Fruit fly (Drosophila melanogaster) whole organism: ENCODE results near the gene mio.

Experiments used
- CG8478 ChIP-seq: fragments of >200 bp; optimal IDR thresholded peaks from 2 replicates; lab custom pipeline; 2018; ENCODE audit warnings: inconsistent platforms
- EcR ChIP-seq, 2 experiments: fragments of >200 bp; optimal IDR thresholded peaks; 2 replicates each; lab custom pipeline; 2017; ENCODE audit warnings: missing biosample characterization in 2 of 2, missing genetic modification characterization in 2 of 2, missing genetic modification reagents in 2 of 2
- pan ChIP-seq: fragments of >200 bp; optimal IDR thresholded peaks from 2 replicates; lab custom pipeline; 2017

DNA sequence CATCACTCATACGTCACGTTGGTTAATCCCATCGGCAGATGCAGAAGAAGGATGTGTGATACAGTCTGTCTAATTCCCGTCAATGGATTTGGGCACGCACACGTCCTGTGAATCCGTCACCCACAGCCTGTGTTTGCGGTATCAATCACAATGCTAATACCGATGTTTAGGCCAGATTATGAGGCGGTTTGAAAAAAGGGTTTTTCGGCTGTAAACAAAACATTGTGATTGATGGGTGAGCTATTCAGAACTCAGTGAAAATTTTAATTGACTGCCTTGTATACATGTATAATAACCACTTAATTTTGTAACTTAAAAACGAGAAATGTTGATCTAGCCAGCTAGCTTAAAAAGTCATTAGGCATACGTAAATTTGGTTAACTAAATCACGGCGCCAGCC lies 46.1 kb downstream of the mio start, which contains the start of gene CG4270:
- TF ChIP-seq pan (lab: Kevin White, UChicago) (no peak), EcR (GFP tag; optimal IDR thresholded peaks at IDR 0.05; lab: Kevin White, UChicago) (no peak), CG8478 (lab: Kevin White, UChicago) (no peak)
